Worm (Caenorhabditis elegans) whole organism, L3 larva: Measurements from ENCODE around the gene pptr-2.

ENCODE experiments used
- daf-12 ChIP-seq: fragments of 150-350 bp; optimal IDR thresholded peaks from 2 replicates; lab custom pipeline; 2014; ENCODE audit warnings: missing biosample characterization, missing genetic modification reagents, missing genetic modification characterization
- fkh-10 ChIP-seq: sonication (generic microtip); optimal IDR thresholded peaks from 2 replicates; lab custom pipeline; 2017; ENCODE audit warnings: missing biosample characterization, missing genetic modification reagents, missing genetic modification characterization
- mdl-1 ChIP-seq: fragments of 150-350 bp; optimal IDR thresholded peaks from 2 replicates; lab custom pipeline; 2014; ENCODE audit warnings: missing biosample characterization, missing genetic modification characterization
- pha-4 ChIP-seq: fragments of 150-350 bp; optimal IDR thresholded peaks from 2 replicates; lab custom pipeline; 2014; ENCODE audit warnings: missing biosample characterization, missing genetic modification reagents, missing genetic modification characterization
- snpc-4 ChIP-seq: fragments of 150-350 bp; optimal IDR thresholded peaks from 2 replicates; lab custom pipeline; 2014; ENCODE audit warnings: missing biosample characterization, missing genetic modification characterization

DNA sequence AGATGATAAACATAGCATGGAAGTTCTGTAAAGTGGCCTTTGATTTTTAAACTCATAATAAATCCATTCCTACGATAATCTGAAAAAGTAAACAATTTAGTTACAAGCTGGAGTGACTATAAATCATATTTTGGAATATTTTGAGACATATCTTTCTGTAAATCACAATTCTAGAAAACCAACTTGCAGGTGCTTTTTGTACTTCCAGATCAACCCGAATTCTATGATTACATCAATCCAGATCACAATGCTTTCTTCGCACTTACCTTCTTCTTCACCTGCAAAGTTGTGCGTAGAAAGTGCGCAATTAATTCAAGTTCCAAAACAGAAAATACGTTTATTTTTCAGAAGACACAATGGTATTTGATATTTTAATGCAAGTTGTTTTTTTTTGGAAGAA, 20.0 kb downstream of the pptr-2 start:
- TF ChIP-seq snpc-4 (tag; lab: Kevin White, UChicago) = no peak
- TF ChIP-seq daf-12 (tag; lab: Kevin White, UChicago) = no peak
- no peak for TF ChIP-seq pha-4
- no peak for TF ChIP-seq mdl-1
- no peak for TF ChIP-seq fkh-10 (GFP tag; lab: Kevin White, UChicago)
